Worm (Caenorhabditis elegans) whole organism, L1 larva: ENCODE results near the gene arle-14.
A peak's percentile ranks its signal among the peaks of the same experiment; 100 is the strongest.

Experiments
- C34B4.2 ChIP-seq: sonication (generic microtip); optimal IDR thresholded peaks from 2 replicates; lab custom pipeline; 2017; ENCODE audit warnings: mild to moderate bottlenecking, missing genetic modification characterization, missing compliant biosample characterization
- aly-2 ChIP-seq: fragments of 150-350 bp; optimal IDR thresholded peaks from 2 replicates; lab custom pipeline; 2014; ENCODE audit warnings: missing biosample characterization, missing genetic modification characterization
- ama-1 ChIP-seq: fragments of 150-350 bp; optimal IDR thresholded peaks from 2 replicates; lab custom pipeline; 2014
- blmp-1 ChIP-seq: fragments of 150-350 bp; optimal IDR thresholded peaks from 2 replicates; lab custom pipeline; 2014; ENCODE audit warnings: missing biosample characterization, missing genetic modification characterization
- efl-1 ChIP-seq, 4 experiments: fragments of 150-350 bp; optimal IDR thresholded peaks in 3 of 4; peaks in 1 of 4; 1 replicate in 1 of 4; 2 replicates in 3 of 4; lab custom pipeline; 2014; ENCODE audit warnings: missing biosample characterization in 2 of 4, missing genetic modification characterization in 2 of 4, missing genetic modification reagents in 2 of 4
- efl-3 ChIP-seq: fragments of 200-800 bp; sonication (Bioruptor generic); optimal IDR thresholded peaks from 2 replicates; lab custom pipeline; 2018; ENCODE audit warnings: mild to moderate bottlenecking, missing genetic modification characterization, missing compliant biosample characterization
- egl-27 ChIP-seq, 2 experiments: fragments of 150-350 bp in 1 of 2; sonication (generic microtip); optimal IDR thresholded peaks; 3 replicates each; lab custom pipeline; 2017 to 2018; ENCODE audit warnings: missing biosample characterization in 2 of 2, missing genetic modification characterization in 2 of 2, missing genetic modification reagents in 2 of 2
- elt-2 ChIP-seq: sonication (generic microtip); optimal IDR thresholded peaks from 2 replicates; lab custom pipeline; 2016; ENCODE audit warnings: missing genetic modification characterization, mild to moderate bottlenecking, inconsistent platforms, missing compliant biosample characterization, missing genetic modification reagents
- hpl-2 ChIP-seq: fragments of 150-350 bp; optimal IDR thresholded peaks from 2 replicates; lab custom pipeline; 2014; ENCODE audit warnings: missing biosample characterization, missing genetic modification reagents, missing genetic modification characterization
- irx-1 ChIP-seq: sonication (generic microtip); optimal IDR thresholded peaks from 2 replicates; lab custom pipeline; 2016; ENCODE audit warnings: missing genetic modification characterization, missing compliant biosample characterization
- isw-1 ChIP-seq: fragments of 200-800 bp; sonication (Bioruptor generic); IDR thresholded peaks from 2 replicates; pipeline ENCODE4 v1.3.6; 2022; ENCODE audit warnings: missing genetic modification characterization, missing compliant biosample characterization
- lin-14 ChIP-seq: fragments of 200-800 bp; sonication (Bioruptor generic); optimal IDR thresholded peaks from 2 replicates; lab custom pipeline; 2018; ENCODE audit warnings: mild to moderate bottlenecking, missing genetic modification characterization, moderate library complexity, missing compliant biosample characterization
- lin-15B ChIP-seq: fragments of 150-350 bp; sonication (generic microtip); optimal IDR thresholded peaks from 3 replicates; lab custom pipeline; 2014; ENCODE audit warnings: missing biosample characterization, missing genetic modification characterization
- mab-9 ChIP-seq: fragments of 200-800 bp; sonication (Bioruptor generic); IDR thresholded peaks from 2 replicates; pipeline ENCODE4 v1.3.6; 2022; ENCODE audit warnings: missing genetic modification reagents, missing genetic modification characterization, missing compliant biosample characterization
- mef-2 ChIP-seq: fragments of 150-350 bp; optimal IDR thresholded peaks from 2 replicates; lab custom pipeline; 2014; ENCODE audit warnings: missing biosample characterization, missing genetic modification characterization
- nhr-76 ChIP-seq: sonication (generic microtip); optimal IDR thresholded peaks from 2 replicates; lab custom pipeline; 2017; ENCODE audit warnings: missing biosample characterization, missing genetic modification characterization
- skn-1 ChIP-seq: fragments of 150-350 bp; optimal IDR thresholded peaks from 2 replicates; lab custom pipeline; 2014; ENCODE audit warnings: missing biosample characterization, missing genetic modification characterization
- snu-23 ChIP-seq: sonication (generic microtip); optimal IDR thresholded peaks from 2 replicates; lab custom pipeline; 2016; ENCODE audit warnings: missing genetic modification characterization, missing compliant biosample characterization
- tlp-1 ChIP-seq: fragments of 150-350 bp; optimal IDR thresholded peaks from 2 replicates; lab custom pipeline; 2014; ENCODE audit warnings: missing biosample characterization, missing genetic modification characterization
- zag-1 ChIP-seq: fragments of 150-350 bp; optimal IDR thresholded peaks from 2 replicates; lab custom pipeline; 2014; ENCODE audit warnings: missing biosample characterization, missing genetic modification characterization

arle-14 gene

DNA sequence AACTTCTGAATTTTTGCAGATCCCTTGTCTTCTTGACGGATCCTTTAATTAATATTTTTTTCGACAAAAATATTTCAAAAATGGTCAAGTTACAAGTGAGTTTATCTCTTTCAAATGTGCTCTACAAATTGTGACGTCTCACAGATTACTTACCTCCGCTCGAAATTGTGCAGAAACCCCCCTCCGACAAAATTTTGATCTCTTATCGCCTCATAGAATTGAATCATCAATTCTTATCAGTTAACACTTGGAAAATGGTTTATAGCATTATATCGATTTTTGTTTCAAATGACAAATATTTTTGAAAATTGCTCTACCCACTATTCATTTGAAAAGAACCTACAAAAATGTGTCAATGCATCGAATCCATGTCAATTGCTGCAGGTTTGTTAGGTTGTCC, 42.2 kb downstream of the arle-14 start, which contains the start of gene B0244.10:
B0244.10 (plus strand) TSS at position 254 of the 400 bp plus-strand sequence.
- TF ChIP-seq zag-1 (tag; lab: Kevin White, UChicago) (no peak), elt-2 (tag; lab: Kevin White, UChicago) (peak; percentile 74), tlp-1 (tag; lab: Kevin White, UChicago) (peak; percentile 28)

DNA sequence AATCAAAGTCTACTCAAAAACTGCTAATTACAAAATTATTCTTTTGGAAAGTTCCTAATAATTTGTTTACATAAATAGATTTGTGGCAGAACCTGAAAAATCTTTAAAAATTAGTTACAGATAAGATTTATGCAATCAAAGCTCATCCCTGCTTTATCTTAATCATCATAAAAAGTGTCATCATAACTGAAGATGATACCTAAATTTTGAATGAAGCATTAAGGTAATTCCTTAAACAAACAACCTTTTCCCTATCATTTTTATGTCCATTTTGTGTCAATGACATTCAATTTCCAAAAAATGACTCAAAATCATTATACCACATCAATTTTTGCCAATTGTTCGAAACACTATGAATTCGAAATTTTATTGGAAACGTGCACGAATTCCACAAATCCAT, 45.0 kb downstream of the arle-14 start, which contains the start of gene B0244.6:
B0244.6 (plus strand) TSS at position 301 of the 400 bp plus-strand sequence.
- TF ChIP-seq isw-1, result no peak

ce11 chrIII:5740666-5741065, 48.0 kb downstream of the arle-14 start, which contains the start of gene B0244.16:
Gene B0244.16 (plus strand): TSS chrIII:5740966.
- TF ChIP-seq efl-1 (optimal IDR thresholded peaks at IDR 0.05; lab: Kevin White, UChicago) (no peak), efl-1 (GFP tag; optimal IDR thresholded peaks at IDR 0.05 in 1 of 2; lab: Kevin White, UChicago) (peak in 1 of 2 experiments; percentile 15), ama-1 (lab: Kevin White, UChicago) (no peak)

DNA sequence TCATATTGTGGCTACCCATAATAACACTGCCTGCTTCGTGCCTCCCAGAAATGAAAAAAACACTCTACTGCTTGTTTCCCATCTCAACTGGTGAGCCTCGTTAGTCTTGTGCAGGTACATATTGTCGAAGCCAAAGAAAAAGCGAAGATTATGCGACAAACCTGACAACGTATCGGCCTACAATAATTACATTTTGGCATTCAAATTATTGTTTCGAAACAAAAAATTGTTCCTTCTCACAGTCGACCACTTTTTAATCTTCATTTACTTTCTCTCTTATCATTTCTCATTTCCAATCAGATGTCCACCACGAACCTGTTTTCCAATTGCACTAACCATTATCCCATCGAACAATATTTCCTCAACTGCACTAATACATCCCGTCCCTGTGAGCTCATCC, 50.4 kb downstream of the arle-14 start, which contains the start of gene B0244.15:
B0244.15 (plus strand) TSS at position 301 of the 400 bp plus-strand sequence.
- no peak for TF ChIP-seq tlp-1 (tag; lab: Kevin White, UChicago)
- TF ChIP-seq nhr-76 (tag; lab: Kevin White, UChicago), result no peak
- no peak for TF ChIP-seq blmp-1 (tag; lab: Kevin White, UChicago)
- no peak for TF ChIP-seq hpl-2 (GFP tag; lab: Kevin White, UChicago)
- TF ChIP-seq aly-2, result no peak
- no peak for TF ChIP-seq C34B4.2 (tag; lab: Kevin White, UChicago)
- TF ChIP-seq egl-27 (tag; optimal IDR thresholded peaks at IDR 0.05; lab: Kevin White, UChicago), result no peak
- no peak for TF ChIP-seq skn-1
- no peak for TF ChIP-seq lin-15B
- no peak for TF ChIP-seq mef-2 (tag; lab: Kevin White, UChicago)
- no peak for TF ChIP-seq irx-1 (tag; lab: Kevin White, UChicago)
- no peak for TF ChIP-seq snu-23
- no peak for TF ChIP-seq mab-9
- no peak for TF ChIP-seq efl-3
- no peak for TF ChIP-seq lin-14 (GFP tag; lab: Kevin White, UChicago)
